Worm (Caenorhabditis elegans) whole organism, young adult: ENCODE measurements around the gene F38A1.15.

Experiments used
- F33H1.4 ChIP-seq: fragments of 200-800 bp; sonication (Bioruptor generic); IDR thresholded peaks from 2 replicates; pipeline ENCODE4 v1.3.6; 2022; ENCODE audit warnings: missing genetic modification reagents, missing genetic modification characterization, missing compliant biosample characterization
- F39B2.1 ChIP-seq: fragments of 200-800 bp; sonication (Bioruptor generic); IDR thresholded peaks from 2 replicates; pipeline ENCODE4 v1.3.6; 2022; ENCODE audit warnings: missing genetic modification reagents, missing genetic modification characterization, missing compliant biosample characterization
- F55B11.4 ChIP-seq: sonication (generic microtip); optimal IDR thresholded peaks from 2 replicates; lab custom pipeline; 2016; ENCODE audit warnings: missing compliant biosample characterization, missing genetic modification characterization, borderline replicate concordance; ENCODE audit not compliant: insufficient read depth
- K11D2.4 ChIP-seq: fragments of 200-800 bp; sonication (Bioruptor generic); IDR thresholded peaks from 2 replicates; pipeline ENCODE4 v1.3.6; 2022; ENCODE audit warnings: missing genetic modification reagents, missing genetic modification characterization, missing compliant biosample characterization
- Y53G8AR.9 ChIP-seq: fragments of 200-800 bp; sonication (Bioruptor generic); conservative IDR thresholded peaks from 2 replicates; pipeline ENCODE4 v1.3.6; 2022; ENCODE audit warnings: missing genetic modification reagents, missing genetic modification characterization, missing compliant biosample characterization
- ZK185.1 ChIP-seq: sonication (generic microtip); optimal IDR thresholded peaks from 2 replicates; lab custom pipeline; 2016; ENCODE audit warnings: mild to moderate bottlenecking, missing genetic modification characterization, missing compliant biosample characterization; ENCODE audit not compliant: poor library complexity, severe bottlenecking
- ama-1 ChIP-seq, 3 experiments: fragments of 150-350 bp in 1 of 3; sonication (generic microtip) in 2 of 3; optimal IDR thresholded peaks; 2 replicates each; lab custom pipeline; 2014 to 2018; ENCODE audit warnings: missing biosample characterization in 2 of 3, missing genetic modification characterization in 2 of 3, missing genetic modification reagents in 2 of 3
- athp-1 ChIP-seq: sonication (generic microtip); optimal IDR thresholded peaks from 2 replicates; lab custom pipeline; 2017; ENCODE audit warnings: mild to moderate bottlenecking, missing genetic modification characterization, missing compliant biosample characterization
- bed-1 ChIP-seq: fragments of 200-800 bp; sonication (Bioruptor generic); IDR thresholded peaks from 2 replicates; pipeline ENCODE4 v1.3.6; 2022; ENCODE audit warnings: missing genetic modification reagents, missing genetic modification characterization, missing compliant biosample characterization
- bed-2 ChIP-seq: fragments of 200-800 bp; sonication (Bioruptor generic); IDR thresholded peaks from 2 replicates; pipeline ENCODE4 v1.3.6; 2022; ENCODE audit warnings: missing genetic modification reagents, missing genetic modification characterization, missing compliant biosample characterization
- cebp-1 ChIP-seq, 2 experiments: fragments of 200-800 bp in 1 of 2; sonication (Bioruptor generic) in 1 of 2; sonication (generic microtip) in 1 of 2; IDR thresholded peaks in 1 of 2; optimal IDR thresholded peaks in 1 of 2; 2 replicates each; pipeline versions ENCODE4 v1.3.6 to Lab custom; 2017 to 2022; ENCODE audit warnings: missing compliant biosample characterization in 2 of 2, missing genetic modification characterization in 2 of 2, mild to moderate bottlenecking in 1 of 2, missing genetic modification reagents in 1 of 2, moderate library complexity in 1 of 2
- ceh-58 ChIP-seq: fragments of 200-800 bp; sonication (Bioruptor generic); IDR thresholded peaks from 2 replicates; pipeline ENCODE4 v1.3.6; 2022; ENCODE audit warnings: missing genetic modification characterization, missing compliant biosample characterization
- chd-7 ChIP-seq: sonication (generic microtip); optimal IDR thresholded peaks from 2 replicates; lab custom pipeline; 2016; ENCODE audit warnings: mild to moderate bottlenecking, missing genetic modification characterization, moderate library complexity, missing compliant biosample characterization
- egl-44 ChIP-seq: fragments of 200-800 bp; sonication (Bioruptor generic); IDR thresholded peaks from 2 replicates; pipeline ENCODE4 v1.3.6; 2022; ENCODE audit warnings: missing genetic modification reagents, missing genetic modification characterization, missing compliant biosample characterization
- ekl-4 ChIP-seq: fragments of 200-800 bp; sonication (Bioruptor generic); IDR thresholded peaks from 2 replicates; pipeline ENCODE4 v1.3.6; 2022; ENCODE audit warnings: missing genetic modification reagents, missing genetic modification characterization, missing compliant biosample characterization
- ets-4 ChIP-seq: fragments of 200-800 bp; sonication (Bioruptor generic); optimal IDR thresholded peaks from 2 replicates; lab custom pipeline; 2018; ENCODE audit warnings: mild to moderate bottlenecking, missing genetic modification characterization, missing compliant biosample characterization
- fkh-3 ChIP-seq: sonication (generic microtip); optimal IDR thresholded peaks from 2 replicates; lab custom pipeline; 2016; ENCODE audit warnings: mild to moderate bottlenecking, missing genetic modification characterization, missing compliant biosample characterization
- lin-26 ChIP-seq: fragments of 200-800 bp; sonication (Bioruptor generic); IDR thresholded peaks from 2 replicates; pipeline ENCODE4 v1.3.6; 2022; ENCODE audit warnings: missing genetic modification reagents, missing genetic modification characterization, missing compliant biosample characterization
- lsl-1 ChIP-seq: fragments of 200-800 bp; sonication (Bioruptor generic); optimal IDR thresholded peaks from 2 replicates; lab custom pipeline; 2018; ENCODE audit warnings: mild to moderate bottlenecking, missing genetic modification characterization, moderate library complexity, missing compliant biosample characterization
- madf-10 ChIP-seq: sonication (generic microtip); optimal IDR thresholded peaks from 2 replicates; lab custom pipeline; 2016; ENCODE audit warnings: mild to moderate bottlenecking, missing genetic modification characterization, missing compliant biosample characterization
- madf-3 ChIP-seq: fragments of 200-800 bp; sonication (Bioruptor generic); IDR thresholded peaks from 2 replicates; pipeline ENCODE4 v1.3.6; 2022; ENCODE audit warnings: missing genetic modification reagents, missing genetic modification characterization, missing compliant biosample characterization
- madf-6 ChIP-seq: fragments of 200-800 bp; sonication (Bioruptor generic); IDR thresholded peaks from 2 replicates; pipeline ENCODE4 v1.3.6; 2022; ENCODE audit warnings: missing genetic modification reagents, missing genetic modification characterization, missing compliant biosample characterization
- mel-28 ChIP-seq: sonication (generic microtip); optimal IDR thresholded peaks from 2 replicates; lab custom pipeline; 2016; ENCODE audit warnings: borderline replicate concordance, mild to moderate bottlenecking, missing genetic modification characterization, missing compliant biosample characterization
- nfya-2 ChIP-seq: fragments of 200-800 bp; sonication (Bioruptor generic); IDR thresholded peaks from 2 replicates; pipeline ENCODE4 v1.3.6; 2022; ENCODE audit warnings: missing genetic modification reagents, missing genetic modification characterization, missing compliant biosample characterization
- nhr-179 ChIP-seq: sonication (generic microtip); optimal IDR thresholded peaks from 2 replicates; lab custom pipeline; 2016; ENCODE audit warnings: mild to moderate bottlenecking, missing genetic modification characterization, missing compliant biosample characterization
- sea-2 ChIP-seq: fragments of 200-800 bp; sonication (Bioruptor generic); IDR thresholded peaks from 2 replicates; pipeline ENCODE4 v1.3.6; 2022; ENCODE audit warnings: missing genetic modification characterization, missing compliant biosample characterization
- snpc-1.3 ChIP-seq: sonication (generic microtip); optimal IDR thresholded peaks from 2 replicates; lab custom pipeline; 2017; ENCODE audit warnings: missing genetic modification characterization, mild to moderate bottlenecking, missing compliant biosample characterization, antibody characterized with exemption, moderate library complexity, missing genotype, missing genetic modification reagents; ENCODE audit not compliant: insufficient read depth
- snpc-4 ChIP-seq, 5 experiments: fragments of 150-350 bp in 1 of 5; sonication (generic microtip) in 4 of 5; optimal IDR thresholded peaks; 2 replicates each; lab custom pipeline; 2014 to 2018; ENCODE audit warnings: missing genetic modification characterization in 5 of 5, missing biosample characterization in 3 of 5, antibody characterized with exemption in 2 of 5, mild to moderate bottlenecking in 2 of 5, missing compliant biosample characterization in 2 of 5, missing genotype in 2 of 5, moderate library complexity in 2 of 5, missing genetic modification reagents in 1 of 5
- unc-62 ChIP-seq: fragments of 150-350 bp; optimal IDR thresholded peaks from 2 replicates; lab custom pipeline; 2014; ENCODE audit warnings: missing biosample characterization, missing genetic modification reagents, missing genetic modification characterization
- zfh-2 ChIP-seq: fragments of 200-800 bp; sonication (Bioruptor generic); conservative IDR thresholded peaks from 2 replicates; pipeline ENCODE4 v1.3.6; 2022; ENCODE audit warnings: missing genetic modification reagents, missing genetic modification characterization, missing compliant biosample characterization
- ztf-3 ChIP-seq: fragments of 200-800 bp; sonication (Bioruptor generic); optimal IDR thresholded peaks from 2 replicates; lab custom pipeline; 2018; ENCODE audit warnings: mild to moderate bottlenecking, missing genetic modification characterization, missing compliant biosample characterization

The F38A1.15 gene

DNA sequence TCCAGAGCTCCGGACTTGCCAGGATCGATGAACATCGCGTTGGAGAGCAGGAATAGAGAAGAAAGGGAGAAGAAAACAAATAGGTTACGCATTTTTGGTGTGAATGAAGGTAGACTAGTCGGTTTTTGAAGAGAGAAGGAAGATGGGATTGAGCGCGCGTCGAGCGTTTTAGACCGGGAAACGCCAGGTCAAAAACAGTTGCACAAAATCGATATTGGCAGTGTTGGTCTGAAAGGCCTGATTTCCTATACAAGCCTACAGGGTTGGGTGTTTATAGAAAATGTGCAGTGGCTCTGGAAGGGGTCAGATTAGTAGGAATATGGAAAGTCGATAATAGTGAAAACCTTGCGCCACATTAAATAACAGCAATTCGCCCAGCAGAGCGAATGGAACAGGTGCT is 38.3 kb downstream of the F38A1.15 start, which contains the start of gene dsl-2:
TSS of gene dsl-2 (minus strand) at position 101 of the 400 bp plus-strand sequence.
- TF ChIP-seq snpc-4 (GFP tag; optimal IDR thresholded peaks at IDR 0.05; lab: Kevin White, UChicago) = no peak
- TF ChIP-seq snpc-4 (tag; optimal IDR thresholded peaks at IDR 0.05; lab: Kevin White, UChicago) = no peak
- TF ChIP-seq lin-26 (GFP tag; lab: Robert Waterston, UW) = no peak
- no peak for TF ChIP-seq F55B11.4 (tag; lab: Kevin White, UChicago)
- TF ChIP-seq snpc-1.3 (tag; lab: Kevin White, UChicago) = no peak
- no peak for TF ChIP-seq F39B2.1 (GFP tag; lab: Robert Waterston, UW)
- TF ChIP-seq madf-3 (GFP tag; lab: Robert Waterston, UW) = no peak
- no peak for TF ChIP-seq bed-1
- TF ChIP-seq ceh-58 (GFP tag; lab: Robert Waterston, UW) = no peak
- TF ChIP-seq ekl-4 (GFP tag; lab: Robert Waterston, UW) = no peak
- no peak for TF ChIP-seq ama-1 (optimal IDR thresholded peaks at IDR 0.05; lab: Kevin White, UChicago)
- TF ChIP-seq ama-1 (GFP tag; optimal IDR thresholded peaks at IDR 0.05; lab: Kevin White, UChicago) = no peak
- TF ChIP-seq madf-6 (GFP tag; lab: Robert Waterston, UW) = no peak

DNA sequence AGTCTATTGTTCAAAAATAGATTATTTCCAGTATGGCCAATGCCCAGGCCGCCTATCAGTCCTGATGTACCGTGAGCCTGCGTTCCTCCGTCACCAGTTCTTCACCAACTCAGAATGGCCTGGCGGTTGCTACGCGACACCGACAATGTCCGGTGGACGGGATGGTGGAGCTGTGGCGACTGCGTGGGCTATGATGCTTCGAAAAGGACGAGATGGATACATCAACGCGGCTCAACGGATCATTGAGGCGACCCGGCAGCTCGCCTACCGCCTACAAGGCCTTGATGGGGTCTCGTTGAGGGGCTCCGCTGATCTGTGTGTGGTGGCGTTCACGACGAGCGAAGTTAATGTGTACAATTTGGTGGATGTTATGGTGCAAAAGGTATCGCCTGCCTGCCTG is 43.7 kb downstream of the F38A1.15 start:
- peak; percentile 60; the same call in 1 of the 2 replicates for TF ChIP-seq zfh-2 (GFP tag; lab: Robert Waterston, UW)
- no peak for TF ChIP-seq Y53G8AR.9 (GFP tag; lab: Robert Waterston, UW)
- TF ChIP-seq sea-2 (GFP tag; lab: Robert Waterston, UW) = no peak
- no peak for TF ChIP-seq madf-6 (GFP tag; lab: Robert Waterston, UW)
- TF ChIP-seq unc-62 (GFP tag; lab: Kevin White, UChicago) = no peak
- TF ChIP-seq egl-44 (GFP tag; lab: Robert Waterston, UW) = 0 out of 2 replicates have a peak, but pooled peaks have one; percentile 13
- TF ChIP-seq F33H1.4 (GFP tag; lab: Robert Waterston, UW) = no peak
- TF ChIP-seq bed-2 (GFP tag; lab: Robert Waterston, UW) = no peak

DNA sequence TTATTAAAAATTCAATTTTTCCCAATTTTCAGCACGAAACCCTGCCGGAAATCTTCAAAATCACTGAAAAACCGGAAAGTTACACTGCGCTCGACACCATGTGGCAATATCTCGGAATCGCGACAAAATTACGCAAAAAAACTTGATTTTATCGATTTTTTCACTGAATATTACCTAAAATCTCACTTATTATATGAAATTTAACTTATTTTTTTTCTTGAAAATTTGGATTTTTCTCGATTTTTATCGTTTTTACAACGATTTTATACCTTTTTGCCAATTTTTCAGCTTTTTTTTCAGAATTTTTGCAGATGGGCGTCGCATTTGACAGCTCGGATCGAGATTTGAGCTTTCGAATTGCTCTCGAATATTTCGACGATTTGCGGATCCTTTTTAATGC is 50.4 kb downstream of the F38A1.15 start, which contains the start of gene spl-3:
TSS of gene spl-3 (plus strand) at position 301 of the 400 bp plus-strand sequence.
- no peak for TF ChIP-seq fkh-3
- TF ChIP-seq nhr-179 (tag; lab: Kevin White, UChicago) = no peak
- TF ChIP-seq mel-28 (tag; lab: Kevin White, UChicago) = no peak
- no peak for TF ChIP-seq chd-7 (tag; lab: Kevin White, UChicago)
- no peak for TF ChIP-seq ZK185.1 (tag; lab: Kevin White, UChicago)
- TF ChIP-seq ztf-3 (GFP tag; lab: Kevin White, UChicago) = no peak
- TF ChIP-seq nfya-2 (GFP tag; lab: Robert Waterston, UW) = no peak
- no peak for TF ChIP-seq athp-1 (tag; lab: Kevin White, UChicago)
- TF ChIP-seq lsl-1 (GFP tag; lab: Kevin White, UChicago) = no peak
- no peak for TF ChIP-seq K11D2.4 (GFP tag; lab: Robert Waterston, UW)
- TF ChIP-seq madf-10 (tag; lab: Kevin White, UChicago) = no peak
- TF ChIP-seq cebp-1 (GFP tag; IDR thresholded peaks at IDR 0.05; lab: Robert Waterston, UW) = no peak
- no peak for TF ChIP-seq cebp-1 (tag; optimal IDR thresholded peaks at IDR 0.05; lab: Kevin White, UChicago)
- no peak for TF ChIP-seq ets-4 (GFP tag; lab: Kevin White, UChicago)
